Fruit fly (Drosophila melanogaster): ENCODE measurements around the gene CG5194.

CG5194 gene

DNA sequence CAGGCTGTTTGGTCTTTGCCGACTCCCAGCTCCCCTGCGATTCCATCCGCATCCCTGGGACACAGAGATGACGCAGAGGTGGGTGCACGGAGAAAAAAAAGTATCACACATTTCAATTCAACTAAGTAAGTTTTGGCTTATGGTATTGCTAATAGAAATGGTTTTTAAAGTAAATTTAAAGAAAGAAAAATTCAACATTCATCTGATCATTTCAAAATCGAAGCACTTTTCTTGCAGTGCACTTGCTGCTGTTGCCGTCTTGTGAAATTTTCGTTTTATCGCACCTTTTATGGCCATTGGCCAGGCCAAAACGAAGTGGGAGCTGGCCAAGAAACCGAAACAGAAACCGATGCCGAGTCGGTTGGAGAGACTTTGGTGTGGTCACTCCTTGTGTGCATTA lies 35.7 kb upstream of the CG5194 start (continued):
- TF ChIP-seq ftz-f1 (GFP tag; optimal IDR thresholded peaks at IDR 0.05) = no peak
- peak; percentile 74 for TF ChIP-seq CG2678 (tag; optimal IDR thresholded peaks at IDR 0.05)
- no peak for TF ChIP-seq dimm (GFP tag; IDR thresholded peaks at IDR 0.05)
- TF ChIP-seq ap (GFP tag; IDR thresholded peaks at IDR 0.05) = peak; percentile 87
- TF ChIP-seq CG15269 (tag; optimal IDR thresholded peaks at IDR 0.05) = peak; percentile 38
- TF ChIP-seq CG1832 (GFP tag; optimal IDR thresholded peaks at IDR 0.05) = no peak
- TF ChIP-seq D19A (tag; optimal IDR thresholded peaks at IDR 0.05) = peak; percentile 67
- no peak for TF ChIP-seq jing (GFP tag; optimal IDR thresholded peaks at IDR 0.05)
- TF ChIP-seq Six4 (GFP tag; optimal IDR thresholded peaks at IDR 0.05) = peak; percentile 53
- TF ChIP-seq Dref (GFP tag; IDR thresholded peaks at IDR 0.05) = no peak
- TF ChIP-seq CG14710 (tag; optimal IDR thresholded peaks at IDR 0.05) = peak; percentile 71
- peak; percentile 61 for TF ChIP-seq CG5245 (GFP tag; optimal IDR thresholded peaks at IDR 0.05)
- peak; percentile 42; the same call in 1 of the 3 replicates for TF ChIP-seq CG7357 (GFP tag; IDR thresholded peaks at IDR 0.05)
- no peak for TF ChIP-seq trh (GFP tag; optimal IDR thresholded peaks at IDR 0.05)
- no peak for TF ChIP-seq CG13894 (tag; optimal IDR thresholded peaks at IDR 0.05)
- TF ChIP-seq CG4404 (GFP tag; IDR thresholded peaks at IDR 0.05) = peak; percentile 77
- TF ChIP-seq chn (GFP tag; optimal IDR thresholded peaks at IDR 0.05) = peak; percentile 67
- TF ChIP-seq repo (GFP tag; optimal IDR thresholded peaks at IDR 0.05) = peak; percentile 36
- TF ChIP-seq CG2889 (GFP tag; IDR thresholded peaks at IDR 0.05) = 0 out of 3 replicates have a peak, but pooled peaks have one; percentile 49
- peak; percentile 48 for TF ChIP-seq E2f2 (GFP tag; IDR thresholded peaks at IDR 0.05)
- TF ChIP-seq CG6813 (GFP tag; optimal IDR thresholded peaks at IDR 0.05) = peak; percentile 44
- no peak for TF ChIP-seq cato (GFP tag; optimal IDR thresholded peaks at IDR 0.05; ENCODE audit: borderline replicate concordance)
- TF ChIP-seq slp2 (GFP tag; optimal IDR thresholded peaks at IDR 0.05) = peak; percentile 26
- TF ChIP-seq CG32767 (GFP tag; IDR thresholded peaks at IDR 0.05) = peak; percentile 52; the same call in 1 of the 2 replicates
- TF ChIP-seq bsh (GFP tag; optimal IDR thresholded peaks at IDR 0.05) = peak in 1 of 2 experiments; percentile 50
- TF ChIP-seq emc (GFP tag; optimal IDR thresholded peaks at IDR 0.05) = peak; percentile 40
- no peak for TF ChIP-seq CG8359 (GFP tag; optimal IDR thresholded peaks at IDR 0.05; ENCODE audit: borderline replicate concordance)
- peak; percentile 78 for TF ChIP-seq sisA (GFP tag; IDR thresholded peaks at IDR 0.05)
- TF ChIP-seq Nf-YC (tag; optimal IDR thresholded peaks at IDR 0.05) = peak; percentile 33
- peak; percentile 39 for TF ChIP-seq CG8924 (tag; optimal IDR thresholded peaks at IDR 0.05)
- TF ChIP-seq ci (GFP tag; IDR thresholded peaks at IDR 0.05) = peak; percentile 86
- TF ChIP-seq tna (GFP tag; IDR thresholded peaks at IDR 0.05; ENCODE audit: partially characterized antibody) = no peak

DNA sequence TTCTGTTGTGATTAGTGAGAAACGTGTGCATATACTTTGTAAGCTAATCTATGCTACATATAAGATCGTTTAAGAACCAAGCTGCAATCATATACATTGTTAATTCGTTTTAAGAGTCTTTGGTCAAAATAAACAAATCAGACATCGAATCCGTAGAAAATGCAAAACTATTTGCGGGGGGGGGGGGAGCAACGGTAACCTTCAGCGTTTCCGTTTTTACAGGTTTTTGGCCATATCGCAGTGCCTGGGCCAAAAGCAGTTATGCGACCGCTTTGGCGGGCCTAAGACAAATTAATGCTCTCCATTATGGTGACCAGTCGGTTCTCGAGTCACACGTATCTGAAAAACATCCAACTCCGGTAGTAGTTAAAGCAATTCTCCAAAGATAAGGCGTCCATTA lies 35.3 kb upstream of the CG5194 start:
- TF ChIP-seq CG4617 (GFP tag; optimal IDR thresholded peaks at IDR 0.05; ENCODE audit: borderline replicate concordance) = no peak

DNA sequence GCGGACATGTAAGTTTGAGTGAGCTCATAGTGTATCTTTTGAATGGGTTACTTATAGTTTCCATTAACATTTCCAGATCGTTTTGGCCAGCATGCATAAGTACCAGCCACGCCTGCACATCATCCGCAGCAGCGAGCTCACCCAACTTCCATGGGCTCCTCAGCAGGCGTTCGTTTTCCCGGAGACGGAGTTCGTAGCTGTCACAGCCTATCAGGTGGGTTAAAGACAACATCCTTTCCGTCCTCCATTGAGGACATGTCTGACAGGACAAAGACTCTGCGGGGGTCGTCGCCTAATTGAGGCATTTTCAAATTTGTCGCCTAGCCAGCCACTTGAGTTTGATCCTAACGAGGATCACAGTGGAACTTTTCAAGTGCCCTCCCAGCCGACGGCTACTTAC lies 34.0 kb upstream of the CG5194 start:
- TF ChIP-seq zen (tag; optimal IDR thresholded peaks at IDR 0.05) = peak; percentile 76
- TF ChIP-seq CG30403 (GFP tag; optimal IDR thresholded peaks at IDR 0.05) = no peak
- TF ChIP-seq wdn (GFP tag; IDR thresholded peaks at IDR 0.05) = no peak
- peak; percentile 77 for TF ChIP-seq twi (tag; optimal IDR thresholded peaks at IDR 0.05)
- peak; percentile 80 for TF ChIP-seq D (optimal IDR thresholded peaks at IDR 0.05)
- no peak for TF ChIP-seq D (GFP tag; optimal IDR thresholded peaks at IDR 0.05)
- TF ChIP-seq CG6254 (GFP tag; optimal IDR thresholded peaks at IDR 0.05) = no peak
- TF ChIP-seq fd3F (GFP tag; optimal IDR thresholded peaks at IDR 0.05) = no peak
- no peak for TF ChIP-seq CG2712 (tag; optimal IDR thresholded peaks at IDR 0.05)
- no peak for TF ChIP-seq CG1602 (GFP tag; optimal IDR thresholded peaks at IDR 0.05)

Data from whole organism, embryonic.